Fruit fly (Drosophila melanogaster) whole organism: ENCODE data around the gene Vml.

Experiments
- CG8478 ChIP-seq: fragments of >200 bp; optimal IDR thresholded peaks from 2 replicates; lab custom pipeline; 2018; ENCODE audit warnings: inconsistent platforms
- psq ChIP-seq: fragments of >200 bp; optimal IDR thresholded peaks from 2 replicates; lab custom pipeline; 2017

dm6 chrX:2275249-2275872 is at the start of gene Vml:
- TF ChIP-seq CG8478 (lab: Kevin White, UChicago) (no peak), psq (no peak)
